Worm (Caenorhabditis elegans) whole organism, L3 larva: ENCODE results near the gene Y49E10.27.
A peak's percentile ranks its signal among the peaks of the same experiment; 100 is the strongest.

Source experiments
- R02D3.7 ChIP-seq: fragments of 150-350 bp; optimal IDR thresholded peaks from 2 replicates; lab custom pipeline; 2014; ENCODE audit warnings: missing biosample characterization, missing genetic modification characterization
- aly-2 ChIP-seq: fragments of 150-350 bp; optimal IDR thresholded peaks from 2 replicates; lab custom pipeline; 2014; ENCODE audit warnings: missing biosample characterization, missing genetic modification characterization
- ama-1 ChIP-seq: fragments of 150-350 bp; optimal IDR thresholded peaks from 2 replicates; lab custom pipeline; 2018
- ceh-16 ChIP-seq: sonication (generic microtip); optimal IDR thresholded peaks from 2 replicates; lab custom pipeline; 2017; ENCODE audit warnings: missing biosample characterization, missing genetic modification characterization
- ceh-28 ChIP-seq: fragments of 150-350 bp; optimal IDR thresholded peaks from 2 replicates; lab custom pipeline; 2014; ENCODE audit warnings: missing biosample characterization, missing genetic modification reagents, missing genetic modification characterization
- ceh-82 ChIP-seq: fragments of 150-350 bp; optimal IDR thresholded peaks from 2 replicates; lab custom pipeline; 2014; ENCODE audit warnings: missing biosample characterization, missing genetic modification characterization
- ceh-9 ChIP-seq: sonication (generic microtip); optimal IDR thresholded peaks from 2 replicates; lab custom pipeline; 2018; ENCODE audit warnings: missing biosample characterization, missing genetic modification characterization
- daf-12 ChIP-seq: fragments of 150-350 bp; optimal IDR thresholded peaks from 2 replicates; lab custom pipeline; 2014; ENCODE audit warnings: missing biosample characterization, missing genetic modification reagents, missing genetic modification characterization
- egl-5 ChIP-seq: fragments of 150-350 bp; optimal IDR thresholded peaks from 2 replicates; lab custom pipeline; 2017; ENCODE audit warnings: missing biosample characterization, missing genetic modification reagents, missing genetic modification characterization, inconsistent platforms
- elt-2 ChIP-seq: sonication (generic microtip); optimal IDR thresholded peaks from 2 replicates; lab custom pipeline; 2016; ENCODE audit warnings: missing genetic modification reagents, mild to moderate bottlenecking, missing genetic modification characterization, missing compliant biosample characterization
- elt-3 ChIP-seq, 3 experiments: fragments of 150-350 bp in 1 of 3; sonication (generic microtip) in 2 of 3; optimal IDR thresholded peaks; 2 replicates in 2 of 3; 4 replicates in 1 of 3; lab custom pipeline; 2014 to 2017; ENCODE audit warnings: missing biosample characterization in 3 of 3, missing genetic modification characterization in 3 of 3
- eor-1 ChIP-seq, 2 experiments: fragments of 150-350 bp; optimal IDR thresholded peaks; 2 replicates each; lab custom pipeline; 2014 to 2018; ENCODE audit warnings: missing biosample characterization in 2 of 2, missing genetic modification characterization in 2 of 2
- fkh-10 ChIP-seq: sonication (generic microtip); optimal IDR thresholded peaks from 2 replicates; lab custom pipeline; 2017; ENCODE audit warnings: missing biosample characterization, missing genetic modification reagents, missing genetic modification characterization
- fkh-2 ChIP-seq: fragments of 150-350 bp; optimal IDR thresholded peaks from 2 replicates; lab custom pipeline; 2014; ENCODE audit warnings: missing biosample characterization, missing genetic modification reagents, missing genetic modification characterization
- fos-1 ChIP-seq: fragments of 150-350 bp; optimal IDR thresholded peaks from 2 replicates; lab custom pipeline; 2014; ENCODE audit warnings: missing biosample characterization, missing genetic modification characterization
- hmg-11 ChIP-seq: sonication (generic microtip); optimal IDR thresholded peaks from 2 replicates; lab custom pipeline; 2016; ENCODE audit warnings: missing genetic modification characterization, missing compliant biosample characterization
- jun-1 ChIP-seq: fragments of 150-350 bp; optimal IDR thresholded peaks from 2 replicates; lab custom pipeline; 2014; ENCODE audit warnings: missing biosample characterization, missing genetic modification reagents, missing genetic modification characterization
- lin-15B ChIP-seq: fragments of 150-350 bp; optimal IDR thresholded peaks from 2 replicates; lab custom pipeline; 2014; ENCODE audit warnings: missing biosample characterization, missing genetic modification characterization
- lin-39 ChIP-seq: fragments of 150-350 bp; optimal IDR thresholded peaks from 2 replicates; lab custom pipeline; 2018; ENCODE audit warnings: missing biosample characterization, missing genetic modification reagents, missing genetic modification characterization
- lsy-12 ChIP-seq: sonication (generic microtip); optimal IDR thresholded peaks from 2 replicates; lab custom pipeline; 2016; ENCODE audit warnings: mild to moderate bottlenecking, missing genetic modification characterization, missing compliant biosample characterization
- mdl-1 ChIP-seq: fragments of 150-350 bp; optimal IDR thresholded peaks from 2 replicates; lab custom pipeline; 2014; ENCODE audit warnings: missing biosample characterization, missing genetic modification characterization
- mml-1 ChIP-seq: fragments of 150-350 bp; sonication (generic microtip); optimal IDR thresholded peaks from 3 replicates; lab custom pipeline; 2014; ENCODE audit warnings: missing biosample characterization, missing genetic modification characterization
- nfya-1 ChIP-seq: sonication (generic microtip); optimal IDR thresholded peaks from 2 replicates; lab custom pipeline; 2017; ENCODE audit warnings: missing genetic modification characterization, mild to moderate bottlenecking, missing compliant biosample characterization, antibody characterized with exemption, moderate library complexity; ENCODE audit not compliant: insufficient read depth
- nhr-11 ChIP-seq: fragments of 150-350 bp; optimal IDR thresholded peaks from 2 replicates; lab custom pipeline; 2014; ENCODE audit warnings: missing biosample characterization, missing genetic modification characterization
- nhr-23 ChIP-seq: fragments of 150-350 bp; optimal IDR thresholded peaks from 2 replicates; lab custom pipeline; 2014; ENCODE audit warnings: missing biosample characterization, missing genetic modification reagents, missing genetic modification characterization
- nhr-237 ChIP-seq: fragments of 150-350 bp; optimal IDR thresholded peaks from 2 replicates; lab custom pipeline; 2014; ENCODE audit warnings: missing biosample characterization, missing genetic modification characterization
- nhr-25 ChIP-seq: sonication (generic microtip); optimal IDR thresholded peaks from 2 replicates; lab custom pipeline; 2017; ENCODE audit warnings: missing biosample characterization, missing genetic modification characterization
- nhr-28 ChIP-seq: fragments of 150-350 bp; optimal IDR thresholded peaks from 2 replicates; lab custom pipeline; 2014; ENCODE audit warnings: missing biosample characterization, missing genetic modification characterization
- pha-4 ChIP-seq: fragments of 150-350 bp; optimal IDR thresholded peaks from 2 replicates; lab custom pipeline; 2014; ENCODE audit warnings: missing biosample characterization, missing genetic modification reagents, missing genetic modification characterization
- pqm-1 ChIP-seq: fragments of 150-350 bp; optimal IDR thresholded peaks from 2 replicates; lab custom pipeline; 2017; ENCODE audit warnings: missing biosample characterization, missing genetic modification characterization, inconsistent platforms
- sea-2 ChIP-seq: fragments of 150-350 bp; sonication (generic microtip); optimal IDR thresholded peaks from 4 replicates; lab custom pipeline; 2014; ENCODE audit warnings: missing biosample characterization, missing genetic modification reagents, missing genetic modification characterization
- skn-1 ChIP-seq: fragments of 150-350 bp; optimal IDR thresholded peaks from 2 replicates; lab custom pipeline; 2014; ENCODE audit warnings: missing biosample characterization, missing genetic modification characterization
- snpc-4 ChIP-seq: fragments of 150-350 bp; optimal IDR thresholded peaks from 2 replicates; lab custom pipeline; 2014; ENCODE audit warnings: missing biosample characterization, missing genetic modification characterization
- tbx-2 ChIP-seq: sonication (generic microtip); optimal IDR thresholded peaks from 2 replicates; lab custom pipeline; 2016; ENCODE audit warnings: mild to moderate bottlenecking, missing genetic modification characterization, missing compliant biosample characterization
- zag-1 ChIP-seq: fragments of 150-350 bp; optimal IDR thresholded peaks from 2 replicates; lab custom pipeline; 2014; ENCODE audit warnings: missing biosample characterization, missing genetic modification characterization
- ztf-11 ChIP-seq: fragments of 150-350 bp; optimal IDR thresholded peaks from 2 replicates; lab custom pipeline; 2014; ENCODE audit warnings: missing biosample characterization, missing genetic modification characterization

The Y49E10.27 gene

ce11 chrIII:12428264-12428627, 6.0 kb upstream of the Y49E10.27 start:
- TF ChIP-seq hmg-11 (tag; lab: Kevin White, UChicago) (no peak), lin-39 (tag; lab: Kevin White, UChicago) (no peak), tbx-2 (tag; lab: Kevin White, UChicago) (no peak), eor-1 (tag; optimal IDR thresholded peaks at IDR 0.05; lab: Kevin White, UChicago) (no peak), mml-1 (tag; lab: Kevin White, UChicago) (no peak), fkh-2 (tag; lab: Kevin White, UChicago) (no peak), fos-1 (no peak), ceh-9 (tag; lab: Kevin White, UChicago) (no peak), ama-1 (lab: Kevin White, UChicago) (no peak), nhr-11 (no peak), sea-2 (GFP tag; lab: Kevin White, UChicago) (no peak), ceh-82 (tag; lab: Kevin White, UChicago) (no peak), nhr-237 (tag; lab: Kevin White, UChicago) (no peak), elt-2 (tag; lab: Kevin White, UChicago) (no peak), nhr-28 (tag; lab: Kevin White, UChicago) (no peak), jun-1 (tag; lab: Kevin White, UChicago) (no peak)

- no peak for TF ChIP-seq lsy-12 (tag; lab: Kevin White, UChicago)
- TF ChIP-seq ceh-16 (tag; lab: Kevin White, UChicago) = no peak
- TF ChIP-seq elt-2 (tag; lab: Kevin White, UChicago) = no peak
- TF ChIP-seq nhr-237 (tag; lab: Kevin White, UChicago) = no peak
- no peak for TF ChIP-seq nhr-11
- no peak for TF ChIP-seq fkh-10 (GFP tag; lab: Kevin White, UChicago)
- TF ChIP-seq jun-1 (tag; lab: Kevin White, UChicago) = no peak
- TF ChIP-seq fos-1 = no peak
- TF ChIP-seq mdl-1 = no peak
- no peak for TF ChIP-seq pha-4 (tag; lab: Kevin White, UChicago)
- no peak for TF ChIP-seq skn-1 (tag; lab: Kevin White, UChicago)
- no peak for TF ChIP-seq zag-1
- TF ChIP-seq pqm-1 = no peak
- no peak for TF ChIP-seq nhr-28 (tag; lab: Kevin White, UChicago)
- TF ChIP-seq ztf-11 = no peak
- TF ChIP-seq nfya-1 (tag; lab: Kevin White, UChicago) = no peak
- TF ChIP-seq tbx-2 (tag; lab: Kevin White, UChicago) = no peak
- no peak for TF ChIP-seq ceh-28 (tag; lab: Kevin White, UChicago)
- TF ChIP-seq nhr-23 (tag; lab: Kevin White, UChicago) = no peak
- TF ChIP-seq elt-3 (tag; optimal IDR thresholded peaks at IDR 0.05; lab: Kevin White, UChicago) = no peak
Measured at ce11 chrIII:12428799-12429351, 5.3 kb upstream of the Y49E10.27 start.

DNA sequence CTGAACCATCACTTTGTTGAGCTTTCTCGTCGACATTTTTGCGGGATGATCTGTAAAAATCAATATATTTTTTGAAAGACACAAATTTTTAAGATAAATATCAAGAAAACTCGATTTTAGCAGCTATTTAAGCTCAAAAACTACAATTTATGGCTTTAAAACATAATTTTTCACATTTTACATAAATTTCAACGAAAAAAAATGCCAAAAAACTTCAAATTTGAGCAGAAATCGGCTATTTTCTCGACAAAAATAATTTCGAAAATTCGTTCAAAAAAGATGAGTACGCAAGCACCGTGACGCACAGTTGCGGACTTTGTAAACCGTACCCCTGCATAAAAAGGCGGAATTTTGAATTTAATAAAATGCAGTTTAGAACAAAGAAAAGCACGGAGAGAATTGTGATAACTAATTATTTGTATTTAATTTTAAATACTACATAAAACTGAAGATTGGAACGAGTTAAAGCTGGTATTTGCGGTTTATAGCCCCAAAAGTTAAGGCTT, 4.6 kb upstream of the Y49E10.27 start, which contains the start of gene snr-6:
TSS of gene snr-6 (minus strand) at position 51 of the 506 bp plus-strand sequence.
- peak; percentile 86 for TF ChIP-seq lin-15B (tag; lab: Kevin White, UChicago)
- TF ChIP-seq zag-1 = no peak
- peak; percentile 63 for TF ChIP-seq skn-1 (tag; lab: Kevin White, UChicago)
- peak; percentile 83 for TF ChIP-seq pha-4 (tag; lab: Kevin White, UChicago)
- peak; percentile 35 for TF ChIP-seq R02D3.7 (tag; lab: Kevin White, UChicago)
- TF ChIP-seq nfya-1 (tag; lab: Kevin White, UChicago) = peak; percentile 96
- no peak for TF ChIP-seq lsy-12 (tag; lab: Kevin White, UChicago)
- peak; percentile 32 for TF ChIP-seq egl-5 (tag; lab: Kevin White, UChicago)
- TF ChIP-seq ceh-28 (tag; lab: Kevin White, UChicago) = peak; percentile 48
- TF ChIP-seq fkh-10 (GFP tag; lab: Kevin White, UChicago) = no peak
- peak; percentile 69 for TF ChIP-seq nhr-23 (tag; lab: Kevin White, UChicago)
- no peak for TF ChIP-seq eor-1 (tag; optimal IDR thresholded peaks at IDR 0.05; lab: Kevin White, UChicago)
- peak; percentile 47 for TF ChIP-seq lin-39 (tag; lab: Kevin White, UChicago)
- TF ChIP-seq aly-2 (tag; lab: Kevin White, UChicago) = no peak
- peak; percentile 29 for TF ChIP-seq nhr-25
- peak; percentile 40 for TF ChIP-seq hmg-11 (tag; lab: Kevin White, UChicago)
- peak; percentile 30 for TF ChIP-seq snpc-4 (tag; lab: Kevin White, UChicago)
- no peak for TF ChIP-seq mdl-1
- TF ChIP-seq ceh-9 (tag; lab: Kevin White, UChicago) = no peak
- TF ChIP-seq daf-12 = no peak
